Fruit fly (Drosophila melanogaster) whole organism, prepupa: Measurements from ENCODE around the gene CG5421.

Source experiments
- Blimp-1 ChIP-seq: fragments of 200-800 bp; sonication (Bioruptor generic); optimal IDR thresholded peaks from 3 replicates; lab custom pipeline; 2017; ENCODE audit warnings: missing biosample characterization, missing genetic modification characterization, mild to moderate bottlenecking, moderate library complexity, missing genetic modification reagents
- CG10631 ChIP-seq: fragments of 200-800 bp; sonication (Bioruptor generic); optimal IDR thresholded peaks from 2 replicates; lab custom pipeline; 2016; ENCODE audit warnings: missing biosample characterization, missing genetic modification characterization
- CG10669 ChIP-seq: fragments of 200-800 bp; sonication (Bioruptor generic); optimal IDR thresholded peaks from 3 replicates; lab custom pipeline; 2018; ENCODE audit warnings: missing biosample characterization, mild to moderate bottlenecking, missing genetic modification characterization, moderate library complexity
- CG11294 ChIP-seq: fragments of 200-800 bp; sonication (Bioruptor generic); IDR thresholded peaks from 2 replicates; pipeline ENCODE4 v1.3.6; 2022; ENCODE audit warnings: missing biosample characterization, missing genetic modification characterization
- CG11762 ChIP-seq: fragments of 200-800 bp; sonication (Bioruptor generic); optimal IDR thresholded peaks from 3 replicates; lab custom pipeline; 2016; ENCODE audit warnings: missing biosample characterization, missing genetic modification characterization; ENCODE audit not compliant: insufficient read depth
- CG15336 ChIP-seq: fragments of 200-800 bp; sonication (Bioruptor generic); IDR thresholded peaks from 2 replicates; pipeline ENCODE4 v1.3.6; 2022; ENCODE audit warnings: missing biosample characterization, missing genetic modification characterization
- CG1621 ChIP-seq: fragments of 200-800 bp; sonication (Bioruptor generic); optimal IDR thresholded peaks from 3 replicates; lab custom pipeline; 2018; ENCODE audit warnings: missing biosample characterization, mild to moderate bottlenecking, missing genetic modification characterization
- CG16779 ChIP-seq: fragments of 200-800 bp; sonication (Bioruptor generic); optimal IDR thresholded peaks from 3 replicates; lab custom pipeline; 2017; ENCODE audit warnings: missing biosample characterization, mild to moderate bottlenecking, missing genetic modification characterization
- CG3032 ChIP-seq: fragments of 200-800 bp; optimal IDR thresholded peaks from 2 replicates; lab custom pipeline; 2019; ENCODE audit warnings: missing biosample characterization, mild to moderate bottlenecking, missing genetic modification characterization, moderate library complexity
- CG32006 ChIP-seq: fragments of 200-800 bp; sonication (Bioruptor generic); optimal IDR thresholded peaks from 3 replicates; lab custom pipeline; 2017; ENCODE audit warnings: missing biosample characterization, mild to moderate bottlenecking, missing genetic modification characterization
- CG3919 ChIP-seq: fragments of 200-800 bp; sonication (Bioruptor generic); optimal IDR thresholded peaks from 3 replicates; lab custom pipeline; 2016; ENCODE audit warnings: missing biosample characterization, missing genetic modification characterization
- CG4318 ChIP-seq: fragments of 200-800 bp; sonication (Bioruptor generic); optimal IDR thresholded peaks from 3 replicates; lab custom pipeline; 2017; ENCODE audit warnings: missing biosample characterization, mild to moderate bottlenecking, missing genetic modification characterization
- CG6163 ChIP-seq: fragments of 200-800 bp; sonication (Bioruptor generic); IDR thresholded peaks from 3 replicates; pipeline ENCODE4 v1.3.6; 2022; ENCODE audit warnings: missing biosample characterization, missing genetic modification characterization
- CG6276 ChIP-seq: fragments of 200-800 bp; sonication (Bioruptor generic); optimal IDR thresholded peaks from 2 replicates; lab custom pipeline; 2017; ENCODE audit warnings: missing biosample characterization, mild to moderate bottlenecking, missing genetic modification characterization
- CG6792 ChIP-seq: fragments of 200-800 bp; sonication (Bioruptor generic); optimal IDR thresholded peaks from 3 replicates; lab custom pipeline; 2016; ENCODE audit warnings: missing biosample characterization, missing genetic modification characterization
- CG6808 ChIP-seq: fragments of 200-800 bp; sonication (Bioruptor generic); optimal IDR thresholded peaks from 3 replicates; lab custom pipeline; 2017; ENCODE audit warnings: missing biosample characterization, missing genetic modification characterization, mild to moderate bottlenecking, moderate library complexity, missing genetic modification reagents
- CG6854 ChIP-seq: fragments of 200-800 bp; sonication (Bioruptor generic); optimal IDR thresholded peaks from 2 replicates; lab custom pipeline; 2017; ENCODE audit warnings: missing biosample characterization, mild to moderate bottlenecking, missing genetic modification characterization
- CG7368 ChIP-seq: fragments of 200-800 bp; sonication (Bioruptor generic); optimal IDR thresholded peaks from 3 replicates; lab custom pipeline; 2016; ENCODE audit warnings: missing biosample characterization, missing genetic modification characterization
- CG8119 ChIP-seq: fragments of 200-800 bp; sonication (Bioruptor generic); IDR thresholded peaks from 3 replicates; pipeline ENCODE4 v1.3.6; 2022; ENCODE audit warnings: missing biosample characterization, missing genetic modification characterization
- CG8319 ChIP-seq: fragments of 200-800 bp; sonication (Bioruptor generic); optimal IDR thresholded peaks from 3 replicates; lab custom pipeline; 2016; ENCODE audit warnings: missing biosample characterization, missing genetic modification characterization
- CG8632 ChIP-seq: fragments of 200-800 bp; sonication (Bioruptor generic); optimal IDR thresholded peaks from 3 replicates; lab custom pipeline; 2016; ENCODE audit warnings: missing biosample characterization, missing genetic modification characterization
- CG9139 ChIP-seq: fragments of 200-800 bp; sonication (Bioruptor generic); optimal IDR thresholded peaks from 3 replicates; lab custom pipeline; 2017; ENCODE audit warnings: missing biosample characterization, mild to moderate bottlenecking, missing genetic modification characterization
- Eip75B ChIP-seq: fragments of 200-800 bp; sonication (Bioruptor generic); optimal IDR thresholded peaks from 3 replicates; lab custom pipeline; 2016; ENCODE audit warnings: missing biosample characterization, missing genetic modification characterization
- Eip93F ChIP-seq: fragments of 200-800 bp; sonication (Bioruptor generic); optimal IDR thresholded peaks from 2 replicates; lab custom pipeline; 2016; ENCODE audit warnings: missing biosample characterization, mild to moderate bottlenecking, missing genetic modification characterization
- Ets21C ChIP-seq: fragments of 200-800 bp; sonication (Bioruptor generic); optimal IDR thresholded peaks from 3 replicates; lab custom pipeline; 2016; ENCODE audit warnings: missing biosample characterization, missing genetic modification characterization
- Ets96B ChIP-seq: fragments of 200-800 bp; optimal IDR thresholded peaks from 2 replicates; lab custom pipeline; 2019; ENCODE audit warnings: missing biosample characterization, mild to moderate bottlenecking, missing genetic modification characterization, moderate library complexity
- Gug ChIP-seq: fragments of 200-800 bp; sonication (Bioruptor generic); IDR thresholded peaks from 2 replicates; pipeline ENCODE4 v1.3.6; 2022; ENCODE audit warnings: missing biosample characterization, missing genetic modification characterization
- Hr38 ChIP-seq: sonication (Bioruptor generic); optimal IDR thresholded peaks from 2 replicates; lab custom pipeline; 2016; ENCODE audit warnings: missing biosample characterization, missing genetic modification characterization
- Hr39 ChIP-seq: fragments of 200-800 bp; sonication (Bioruptor generic); optimal IDR thresholded peaks from 2 replicates; lab custom pipeline; 2016; ENCODE audit warnings: missing biosample characterization, missing genetic modification characterization
- Hr4 ChIP-seq: fragments of 200-800 bp; sonication (Bioruptor generic); optimal IDR thresholded peaks from 3 replicates; lab custom pipeline; 2016; ENCODE audit warnings: missing biosample characterization, missing genetic modification characterization
- Lpt ChIP-seq: fragments of 200-800 bp; sonication (Bioruptor generic); optimal IDR thresholded peaks from 3 replicates; lab custom pipeline; 2016; ENCODE audit warnings: missing biosample characterization, missing genetic modification characterization
- Met ChIP-seq: fragments of 200-800 bp; sonication (Bioruptor generic); optimal IDR thresholded peaks from 3 replicates; lab custom pipeline; 2016; ENCODE audit warnings: missing biosample characterization, missing genetic modification characterization
- OdsH ChIP-seq: fragments of 200-800 bp; sonication (Bioruptor generic); optimal IDR thresholded peaks from 3 replicates; lab custom pipeline; 2016; ENCODE audit warnings: missing biosample characterization, missing genetic modification characterization
- Smox ChIP-seq: fragments of 200-800 bp; sonication (Bioruptor generic); optimal IDR thresholded peaks from 3 replicates; lab custom pipeline; 2016; ENCODE audit warnings: missing biosample characterization, missing genetic modification characterization
- Sox102F ChIP-seq: fragments of 200-800 bp; sonication (Bioruptor generic); optimal IDR thresholded peaks from 2 replicates; lab custom pipeline; 2016; ENCODE audit warnings: missing biosample characterization, mild to moderate bottlenecking, missing genetic modification characterization
- Sox14 ChIP-seq: fragments of 200-800 bp; sonication (Bioruptor generic); optimal IDR thresholded peaks from 3 replicates; lab custom pipeline; 2016; ENCODE audit warnings: missing biosample characterization, missing genetic modification characterization
- achi ChIP-seq: fragments of 200-800 bp; sonication (Bioruptor generic); optimal IDR thresholded peaks from 3 replicates; lab custom pipeline; 2016; ENCODE audit warnings: missing biosample characterization, missing genetic modification characterization
- acj6 ChIP-seq: fragments of 200-800 bp; sonication (Bioruptor generic); optimal IDR thresholded peaks from 3 replicates; lab custom pipeline; 2016; ENCODE audit warnings: missing biosample characterization, missing genetic modification characterization
- cyc ChIP-seq: fragments of 200-800 bp; sonication (Bioruptor generic); optimal IDR thresholded peaks from 3 replicates; lab custom pipeline; 2016; ENCODE audit warnings: missing biosample characterization, missing genetic modification characterization
- dsx ChIP-seq: fragments of 200-800 bp; optimal IDR thresholded peaks from 3 replicates; lab custom pipeline; 2019; ENCODE audit warnings: missing biosample characterization, mild to moderate bottlenecking, missing genetic modification characterization, moderate library complexity; ENCODE audit not compliant: poor library complexity, severe bottlenecking
- eg ChIP-seq: fragments of 200-800 bp; sonication (Bioruptor generic); IDR thresholded peaks from 3 replicates; pipeline ENCODE4 v1.3.6; 2022; ENCODE audit warnings: missing biosample characterization, missing genetic modification characterization
- esn ChIP-seq: fragments of 200-800 bp; sonication (Bioruptor generic); optimal IDR thresholded peaks from 2 replicates; lab custom pipeline; 2016; ENCODE audit warnings: missing biosample characterization, mild to moderate bottlenecking, missing genetic modification characterization, moderate library complexity
- fd59A ChIP-seq: fragments of 200-800 bp; sonication (Bioruptor generic); optimal IDR thresholded peaks from 2 replicates; lab custom pipeline; 2017; ENCODE audit warnings: missing biosample characterization, mild to moderate bottlenecking, missing genetic modification characterization, missing genetic modification reagents
- fd85E ChIP-seq: fragments of 200-800 bp; sonication (Bioruptor generic); optimal IDR thresholded peaks from 3 replicates; lab custom pipeline; 2016; ENCODE audit warnings: missing biosample characterization, missing genetic modification characterization
- fkh ChIP-seq: fragments of 200-800 bp; sonication (Bioruptor generic); optimal IDR thresholded peaks from 3 replicates; lab custom pipeline; 2017; ENCODE audit warnings: missing biosample characterization, mild to moderate bottlenecking, missing genetic modification characterization, moderate library complexity
- lz ChIP-seq: fragments of 200-800 bp; sonication (Bioruptor generic); optimal IDR thresholded peaks from 3 replicates; lab custom pipeline; 2016; ENCODE audit warnings: missing biosample characterization, missing genetic modification characterization
- net ChIP-seq: fragments of 200-800 bp; sonication (Bioruptor generic); optimal IDR thresholded peaks from 3 replicates; lab custom pipeline; 2016; ENCODE audit warnings: missing biosample characterization, missing genetic modification characterization
- salr ChIP-seq, 2 experiments: fragments of 200-800 bp; sonication (Bioruptor generic); optimal IDR thresholded peaks; 3 replicates each; lab custom pipeline; 2016 to 2018; ENCODE audit warnings: missing biosample characterization in 2 of 2, missing genetic modification characterization in 2 of 2, mild to moderate bottlenecking in 1 of 2
- svp ChIP-seq: fragments of 200-800 bp; sonication (Bioruptor generic); peaks from one replicate; lab custom pipeline; 2016; ENCODE audit warnings: missing biosample characterization, missing genetic modification characterization
- topi ChIP-seq: fragments of 200-800 bp; sonication (Bioruptor generic); optimal IDR thresholded peaks from 3 replicates; lab custom pipeline; 2016; ENCODE audit warnings: missing biosample characterization, missing genetic modification characterization
- vri ChIP-seq: fragments of 200-800 bp; sonication (Bioruptor generic); optimal IDR thresholded peaks from 3 replicates; lab custom pipeline; 2016; ENCODE audit warnings: missing biosample characterization, mild to moderate bottlenecking, missing genetic modification characterization

CG5421 gene

DNA sequence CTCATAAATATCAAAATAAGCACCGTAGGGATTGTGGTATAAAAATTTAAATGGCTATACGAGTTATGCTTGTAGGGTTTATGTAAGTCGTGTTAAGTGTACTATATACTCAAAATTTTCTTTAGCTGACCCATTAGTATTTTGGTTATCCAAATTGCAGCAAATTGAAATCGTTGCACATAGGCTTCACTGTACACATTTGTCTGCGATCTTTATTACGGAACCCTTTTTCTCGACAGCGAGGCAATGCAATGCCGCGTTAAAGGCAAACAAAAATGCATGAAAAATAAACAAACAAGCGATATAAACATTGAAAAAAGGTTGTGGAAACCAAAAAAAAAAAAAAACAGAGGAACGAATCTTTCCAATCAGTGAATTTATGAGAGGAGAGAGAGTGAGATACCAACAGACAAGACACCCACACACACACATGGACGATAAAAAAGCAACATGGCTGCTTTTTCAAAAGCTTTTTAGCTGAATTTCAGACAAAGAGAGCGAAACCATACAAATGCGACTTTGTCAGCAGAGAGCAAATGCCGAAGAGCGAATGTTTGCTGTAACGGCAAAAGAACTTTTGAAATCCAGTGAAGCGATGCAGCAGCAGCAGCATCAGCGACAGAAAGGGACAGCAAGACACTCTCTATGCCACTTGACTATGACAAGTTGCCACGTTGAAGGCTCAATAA lies 36.1 kb upstream of the CG5421 start:
- TF ChIP-seq fkh (peak; percentile 79), Sox14 (GFP tag; lab: Kevin White, UChicago) (peak; percentile 98), fd59A (GFP tag; lab: Kevin White, UChicago) (peak; percentile 95), fd85E (GFP tag; lab: Kevin White, UChicago) (peak; percentile 92), CG32006 (GFP tag; lab: Kevin White, UChicago) (peak; percentile 98), CG6808 (peak; percentile 95), CG6163 (peak; percentile 96), salr (GFP tag; optimal IDR thresholded peaks at IDR 0.05; lab: Kevin White, UChicago) (peak; percentile 91 to 97), acj6 (GFP tag; lab: Kevin White, UChicago) (peak; percentile 97), CG6276 (GFP tag; lab: Kevin White, UChicago) (peak; percentile 96), topi (GFP tag; lab: Kevin White, UChicago) (peak; percentile 97), CG15336 (GFP tag; lab: Robert Waterston, UW) (peak; percentile 96), CG4318 (GFP tag; lab: Kevin White, UChicago) (peak; percentile 93), CG3919 (GFP tag; lab: Kevin White, UChicago) (peak; percentile 96), Lpt (peak; percentile 94), CG8632 (GFP tag; lab: Kevin White, UChicago) (peak; percentile 95), Met (peak; percentile 96), CG7368 (GFP tag; lab: Kevin White, UChicago) (peak; percentile 96), Hr4 (peak; percentile 91), Gug (GFP tag; lab: Robert Waterston, UW) (peak; percentile 90), Smox (GFP tag; lab: Kevin White, UChicago) (peak; percentile 97), Ets96B (tag; lab: Kevin White, UChicago) (peak; percentile 96), Eip93F (GFP tag; lab: Kevin White, UChicago) (peak; percentile 82), Eip75B (GFP tag; lab: Kevin White, UChicago) (peak; percentile 94), eg (peak; percentile 97), achi (GFP tag; lab: Kevin White, UChicago) (peak; percentile 95), Hr38 (GFP tag; lab: Kevin White, UChicago) (peak; percentile 34), CG10669 (GFP tag; lab: Kevin White, UChicago) (peak; percentile 96), CG16779 (peak; percentile 79), CG1621 (peak; percentile 95), esn (GFP tag; lab: Kevin White, UChicago) (peak; percentile 99), Sox102F (GFP tag; lab: Kevin White, UChicago) (peak; percentile 98), net (GFP tag; lab: Kevin White, UChicago) (peak; percentile 97), Ets21C (GFP tag; lab: Kevin White, UChicago) (peak; percentile 97), CG8119 (peak; percentile 96), CG9139 (GFP tag; lab: Kevin White, UChicago) (peak; percentile 94), CG10631 (GFP tag; lab: Kevin White, UChicago) (peak; percentile 96), CG11762 (peak; percentile 94), Blimp-1 (peak; percentile 87), vri (GFP tag; lab: Kevin White, UChicago) (peak; percentile 94), CG6854 (GFP tag; lab: Kevin White, UChicago) (peak; percentile 92), Hr39 (GFP tag; lab: Kevin White, UChicago) (peak; percentile 99), CG8319 (GFP tag; lab: Kevin White, UChicago) (peak; percentile 96), CG6792 (GFP tag; lab: Kevin White, UChicago) (peak; percentile 96), svp (GFP tag; lab: Kevin White, UChicago) (peak; percentile 99), lz (GFP tag; lab: Kevin White, UChicago) (peak; percentile 98), CG3032 (tag; lab: Kevin White, UChicago) (peak; percentile 96), OdsH (GFP tag; lab: Kevin White, UChicago) (peak; percentile 98), dsx (peak; percentile 91), cyc (peak; percentile 98), CG11294 (GFP tag; lab: Robert Waterston, UW) (peak; percentile 93)
